Worm (Caenorhabditis elegans): ENCODE measurements around the gene ooc-5.
A peak's percentile ranks its signal among the peaks of the same experiment; 100 is the strongest.

Gene ooc-5

DNA sequence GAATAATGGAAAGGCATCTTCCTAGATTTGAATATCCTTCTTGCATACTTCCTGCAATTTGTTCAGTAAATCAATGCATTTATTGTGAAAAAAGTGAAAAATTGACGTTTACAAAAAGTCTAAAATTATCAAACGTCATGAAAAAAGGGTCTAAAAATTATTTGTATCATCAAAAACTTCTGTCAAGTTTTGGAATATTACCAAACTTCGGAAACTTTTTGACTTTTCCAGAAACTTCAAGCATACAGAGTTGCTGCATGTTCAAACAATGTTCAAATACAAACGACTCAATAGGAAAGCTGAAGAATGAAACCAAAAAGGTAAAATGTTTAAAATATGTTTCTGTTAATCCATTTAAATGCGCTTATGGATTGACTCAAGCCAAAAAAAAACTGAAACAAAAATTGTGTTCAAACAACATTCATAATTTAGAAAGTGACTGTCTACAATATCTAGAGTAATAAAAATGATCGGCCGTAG lies 8.8 kb downstream of the ooc-5 start, which contains the start of gene F44G4.6:
TSS of gene F44G4.6 (minus strand) at position 51 of the 480 bp plus-strand sequence.
- no peak for TF ChIP-seq F57A8.1 (GFP tag; optimal IDR thresholded peaks at IDR 0.05)
- no peak for TF ChIP-seq nhr-27 (tag; optimal IDR thresholded peaks at IDR 0.05)
- no peak for TF ChIP-seq chd-7 (tag; optimal IDR thresholded peaks at IDR 0.05)
- no peak for TF ChIP-seq athp-1 (tag; optimal IDR thresholded peaks at IDR 0.05)
- TF ChIP-seq ets-4 (GFP tag; optimal IDR thresholded peaks at IDR 0.05) = no peak
- TF ChIP-seq ztf-26 (tag; optimal IDR thresholded peaks at IDR 0.05) = no peak
- TF ChIP-seq F33H1.4 (GFP tag; IDR thresholded peaks at IDR 0.05) = no peak
- no peak for TF ChIP-seq B0336.3 (GFP tag; IDR thresholded peaks at IDR 0.05)
- TF ChIP-seq gei-17 (GFP tag; optimal IDR thresholded peaks at IDR 0.05) = no peak
- no peak for TF ChIP-seq let-526 (GFP tag; IDR thresholded peaks at IDR 0.05)
- no peak for TF ChIP-seq B0035.1 (tag; optimal IDR thresholded peaks at IDR 0.05)
- TF ChIP-seq hlh-26 (GFP tag; conservative IDR thresholded peaks at IDR 0.05) = no peak
- TF ChIP-seq lin-26 (GFP tag; IDR thresholded peaks at IDR 0.05) = no peak
- no peak for TF ChIP-seq him-1 (tag; optimal IDR thresholded peaks at IDR 0.05)
- TF ChIP-seq madf-8 (GFP tag; conservative IDR thresholded peaks at IDR 0.05) = no peak

DNA sequence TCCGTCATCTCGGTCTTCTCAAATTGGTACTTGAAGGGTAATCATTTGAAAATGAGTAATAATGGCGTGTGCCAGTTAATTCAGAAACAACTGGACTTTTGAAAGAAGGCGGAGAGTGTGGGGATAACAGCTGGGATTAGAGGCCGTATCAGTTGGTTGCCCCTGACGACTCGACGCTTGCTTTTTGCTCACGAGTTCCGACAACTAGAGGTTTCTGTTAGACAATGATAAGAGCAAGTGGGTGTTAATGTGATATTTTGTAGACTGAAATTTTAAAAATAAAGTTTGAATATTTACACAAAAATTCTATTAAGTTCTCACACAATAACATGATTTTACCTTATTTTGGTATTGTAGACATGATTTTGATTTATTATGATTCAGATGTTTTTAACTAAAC lies 12.1 kb downstream of the ooc-5 start, which contains the start of gene F44G4.7:
TSS of gene F44G4.7 (minus strand) at position 101 of the 400 bp plus-strand sequence.
- no peak for TF ChIP-seq somi-1 (GFP tag; optimal IDR thresholded peaks at IDR 0.05)
- TF ChIP-seq ceh-27 (GFP tag; optimal IDR thresholded peaks at IDR 0.05) = no peak
- TF ChIP-seq nhr-179 (tag; optimal IDR thresholded peaks at IDR 0.05) = no peak
- no peak for TF ChIP-seq C06A6.2 (GFP tag; conservative IDR thresholded peaks at IDR 0.05)
- TF ChIP-seq rcor-1 (GFP tag; IDR thresholded peaks at IDR 0.05) = no peak
- TF ChIP-seq F33H1.4 (GFP tag; IDR thresholded peaks at IDR 0.05) = no peak
- TF ChIP-seq aptf-3 (GFP tag; IDR thresholded peaks at IDR 0.05) = no peak
- no peak for TF ChIP-seq efl-1 (GFP tag; optimal IDR thresholded peaks at IDR 0.05)
- TF ChIP-seq ztf-25 (GFP tag; IDR thresholded peaks at IDR 0.05) = no peak

DNA sequence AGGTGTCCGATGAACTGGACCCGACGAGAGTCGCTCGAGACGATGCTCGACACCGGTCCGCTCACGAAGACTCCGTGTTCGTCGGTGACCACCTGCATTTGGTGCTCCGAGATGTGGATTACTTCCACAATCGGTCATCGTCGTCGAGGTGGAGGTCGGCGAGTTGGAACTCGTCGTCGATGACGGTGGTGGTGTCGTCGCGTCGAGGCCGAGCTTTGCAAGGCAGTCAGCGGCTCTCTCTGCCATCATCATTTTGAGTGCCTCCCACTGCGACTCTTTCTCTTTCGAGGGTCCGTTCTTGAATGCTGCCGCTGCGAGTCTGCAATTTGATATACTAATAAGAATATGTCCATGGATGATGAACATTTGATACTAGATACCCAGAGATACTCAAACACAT lies 14.8 kb downstream of the ooc-5 start:
- peak; percentile 84 for TF ChIP-seq zfh-2 (GFP tag; conservative IDR thresholded peaks at IDR 0.05)
- TF ChIP-seq die-1 (tag; optimal IDR thresholded peaks at IDR 0.05) = no peak
- TF ChIP-seq ama-1 (optimal IDR thresholded peaks at IDR 0.05) = no peak
- no peak for TF ChIP-seq ama-1 (GFP tag; optimal IDR thresholded peaks at IDR 0.05)
- TF ChIP-seq egrh-3 (GFP tag; IDR thresholded peaks at IDR 0.05) = peak; percentile 58; the same call in 1 of the 2 replicates
- no peak for TF ChIP-seq him-1 (tag; optimal IDR thresholded peaks at IDR 0.05)
- TF ChIP-seq hmg-1.2 (GFP tag; IDR thresholded peaks at IDR 0.05) = no peak
- TF ChIP-seq lin-40 (tag; optimal IDR thresholded peaks at IDR 0.05) = no peak
- TF ChIP-seq K12H6.12 (tag; optimal IDR thresholded peaks at IDR 0.05) = no peak
- no peak for TF ChIP-seq tbx-9 (tag; optimal IDR thresholded peaks at IDR 0.05; ENCODE audit: borderline replicate concordance)
- no peak for TF ChIP-seq egl-44 (GFP tag; IDR thresholded peaks at IDR 0.05)
- TF ChIP-seq mcd-1 (GFP tag; IDR thresholded peaks at IDR 0.05) = 0 out of 2 replicates have a peak, but pooled peaks have one; percentile 17
- no peak for TF ChIP-seq F49E8.2 (tag; optimal IDR thresholded peaks at IDR 0.05; ENCODE audit: insufficient read depth)
- TF ChIP-seq bed-1 (GFP tag; IDR thresholded peaks at IDR 0.05) = no peak
- TF ChIP-seq ztf-18 (tag; optimal IDR thresholded peaks at IDR 0.05) = no peak
